Worm (Caenorhabditis elegans) whole organism, L3 larva: Measurements from ENCODE around the gene F54F11.1.
A peak's percentile ranks its signal among the peaks of the same experiment; 100 is the strongest.

Source experiments
- ZK546.5 ChIP-seq: sonication (generic microtip); optimal IDR thresholded peaks from 2 replicates; lab custom pipeline; 2017; ENCODE audit warnings: missing biosample characterization, missing genetic modification characterization
- aly-2 ChIP-seq: fragments of 150-350 bp; optimal IDR thresholded peaks from 2 replicates; lab custom pipeline; 2014; ENCODE audit warnings: missing biosample characterization, missing genetic modification characterization
- ama-1 ChIP-seq: fragments of 150-350 bp; optimal IDR thresholded peaks from 2 replicates; lab custom pipeline; 2018
- ceh-9 ChIP-seq: sonication (generic microtip); optimal IDR thresholded peaks from 2 replicates; lab custom pipeline; 2018; ENCODE audit warnings: missing biosample characterization, missing genetic modification characterization
- daf-12 ChIP-seq: fragments of 150-350 bp; optimal IDR thresholded peaks from 2 replicates; lab custom pipeline; 2014; ENCODE audit warnings: missing biosample characterization, missing genetic modification reagents, missing genetic modification characterization
- egl-5 ChIP-seq: fragments of 150-350 bp; optimal IDR thresholded peaks from 2 replicates; lab custom pipeline; 2017; ENCODE audit warnings: missing biosample characterization, missing genetic modification reagents, missing genetic modification characterization, inconsistent platforms
- elt-1 ChIP-seq: fragments of 150-350 bp; optimal IDR thresholded peaks from 2 replicates; lab custom pipeline; 2014; ENCODE audit warnings: missing biosample characterization, missing genetic modification characterization
- elt-2 ChIP-seq: sonication (generic microtip); optimal IDR thresholded peaks from 2 replicates; lab custom pipeline; 2016; ENCODE audit warnings: missing genetic modification reagents, mild to moderate bottlenecking, missing genetic modification characterization, missing compliant biosample characterization
- elt-3 ChIP-seq, 3 experiments: fragments of 150-350 bp in 1 of 3; sonication (generic microtip) in 2 of 3; optimal IDR thresholded peaks; 2 replicates in 2 of 3; 4 replicates in 1 of 3; lab custom pipeline; 2014 to 2017; ENCODE audit warnings: missing biosample characterization in 3 of 3, missing genetic modification characterization in 3 of 3
- fkh-2 ChIP-seq: fragments of 150-350 bp; optimal IDR thresholded peaks from 2 replicates; lab custom pipeline; 2014; ENCODE audit warnings: missing biosample characterization, missing genetic modification reagents, missing genetic modification characterization
- fos-1 ChIP-seq: fragments of 150-350 bp; optimal IDR thresholded peaks from 2 replicates; lab custom pipeline; 2014; ENCODE audit warnings: missing biosample characterization, missing genetic modification characterization
- hmg-11 ChIP-seq: sonication (generic microtip); optimal IDR thresholded peaks from 2 replicates; lab custom pipeline; 2016; ENCODE audit warnings: missing genetic modification characterization, missing compliant biosample characterization
- jun-1 ChIP-seq: fragments of 150-350 bp; optimal IDR thresholded peaks from 2 replicates; lab custom pipeline; 2014; ENCODE audit warnings: missing biosample characterization, missing genetic modification reagents, missing genetic modification characterization
- lin-15B ChIP-seq: fragments of 150-350 bp; optimal IDR thresholded peaks from 2 replicates; lab custom pipeline; 2014; ENCODE audit warnings: missing biosample characterization, missing genetic modification characterization
- lin-39 ChIP-seq: fragments of 150-350 bp; optimal IDR thresholded peaks from 2 replicates; lab custom pipeline; 2018; ENCODE audit warnings: missing biosample characterization, missing genetic modification reagents, missing genetic modification characterization
- lsy-12 ChIP-seq: sonication (generic microtip); optimal IDR thresholded peaks from 2 replicates; lab custom pipeline; 2016; ENCODE audit warnings: mild to moderate bottlenecking, missing genetic modification characterization, missing compliant biosample characterization
- mdl-1 ChIP-seq: fragments of 150-350 bp; optimal IDR thresholded peaks from 2 replicates; lab custom pipeline; 2014; ENCODE audit warnings: missing biosample characterization, missing genetic modification characterization
- mml-1 ChIP-seq: fragments of 150-350 bp; sonication (generic microtip); optimal IDR thresholded peaks from 3 replicates; lab custom pipeline; 2014; ENCODE audit warnings: missing biosample characterization, missing genetic modification characterization
- nfya-1 ChIP-seq: sonication (generic microtip); optimal IDR thresholded peaks from 2 replicates; lab custom pipeline; 2017; ENCODE audit warnings: missing genetic modification characterization, mild to moderate bottlenecking, missing compliant biosample characterization, antibody characterized with exemption, moderate library complexity; ENCODE audit not compliant: insufficient read depth
- nhr-12 ChIP-seq: fragments of 150-350 bp; optimal IDR thresholded peaks from 2 replicates; lab custom pipeline; 2014; ENCODE audit warnings: missing biosample characterization, missing genetic modification characterization
- nhr-23 ChIP-seq: fragments of 150-350 bp; optimal IDR thresholded peaks from 2 replicates; lab custom pipeline; 2014; ENCODE audit warnings: missing biosample characterization, missing genetic modification reagents, missing genetic modification characterization
- nhr-237 ChIP-seq: fragments of 150-350 bp; optimal IDR thresholded peaks from 2 replicates; lab custom pipeline; 2014; ENCODE audit warnings: missing biosample characterization, missing genetic modification characterization
- nhr-67 ChIP-seq: fragments of 150-350 bp; optimal IDR thresholded peaks from 2 replicates; lab custom pipeline; 2014; ENCODE audit warnings: missing biosample characterization, missing genetic modification characterization
- nhr-76 ChIP-seq: fragments of 150-350 bp; sonication (generic microtip); optimal IDR thresholded peaks from 5 replicates; lab custom pipeline; 2014; ENCODE audit warnings: missing biosample characterization, missing genetic modification characterization
- nhr-77 ChIP-seq: fragments of 150-350 bp; optimal IDR thresholded peaks from 2 replicates; lab custom pipeline; 2014; ENCODE audit warnings: missing biosample characterization, missing genetic modification characterization
- pha-4 ChIP-seq: fragments of 150-350 bp; optimal IDR thresholded peaks from 2 replicates; lab custom pipeline; 2014; ENCODE audit warnings: missing biosample characterization, missing genetic modification reagents, missing genetic modification characterization
- pqm-1 ChIP-seq: fragments of 150-350 bp; optimal IDR thresholded peaks from 2 replicates; lab custom pipeline; 2017; ENCODE audit warnings: missing biosample characterization, missing genetic modification characterization, inconsistent platforms
- sea-2 ChIP-seq: fragments of 150-350 bp; sonication (generic microtip); optimal IDR thresholded peaks from 4 replicates; lab custom pipeline; 2014; ENCODE audit warnings: missing biosample characterization, missing genetic modification reagents, missing genetic modification characterization
- skn-1 ChIP-seq: fragments of 150-350 bp; optimal IDR thresholded peaks from 2 replicates; lab custom pipeline; 2014; ENCODE audit warnings: missing biosample characterization, missing genetic modification characterization
- snpc-4 ChIP-seq: fragments of 150-350 bp; optimal IDR thresholded peaks from 2 replicates; lab custom pipeline; 2014; ENCODE audit warnings: missing biosample characterization, missing genetic modification characterization
- tbx-2 ChIP-seq: sonication (generic microtip); optimal IDR thresholded peaks from 2 replicates; lab custom pipeline; 2016; ENCODE audit warnings: mild to moderate bottlenecking, missing genetic modification characterization, missing compliant biosample characterization

Gene F54F11.1

DNA sequence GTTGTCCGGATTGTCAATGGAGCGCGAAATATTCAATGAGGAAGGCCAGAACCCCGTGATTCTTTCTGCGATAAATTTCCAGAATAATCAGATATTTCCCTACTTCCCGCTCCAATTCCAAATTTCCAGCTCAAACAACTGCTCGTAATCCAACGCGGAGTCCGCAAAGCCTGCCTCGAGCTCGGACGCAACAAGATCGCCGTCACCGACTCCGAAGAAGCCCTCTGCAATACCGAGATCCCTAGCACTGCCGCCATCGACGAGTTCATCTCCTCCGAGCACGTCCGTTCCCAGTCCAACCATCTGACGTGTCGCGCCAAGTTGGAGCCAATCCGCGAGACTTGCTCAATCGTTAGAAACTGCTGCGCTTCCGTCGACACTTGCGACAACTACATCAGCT, 18.6 kb upstream of the F54F11.1 start:
- no peak for TF ChIP-seq daf-12 (tag; lab: Kevin White, UChicago)
- no peak for TF ChIP-seq fkh-2
- TF ChIP-seq, all 47 proteins: peak for 0

- TF ChIP-seq nhr-12 (tag; lab: Kevin White, UChicago) (no peak), mml-1 (tag; lab: Kevin White, UChicago) (no peak), ama-1 (lab: Kevin White, UChicago) (no peak), sea-2 (GFP tag; lab: Kevin White, UChicago) (no peak), fos-1 (no peak), elt-3 (tag; optimal IDR thresholded peaks at IDR 0.05; lab: Kevin White, UChicago) (no peak)
These were observed 16.2 kb upstream of the F54F11.1 start for ce11 chrII:13487563-13487962.

- TF ChIP-seq aly-2 (tag; lab: Kevin White, UChicago) = no peak
- TF ChIP-seq ZK546.5 (tag; lab: Kevin White, UChicago) = no peak
- no peak for TF ChIP-seq fos-1
- TF ChIP-seq nhr-23 (tag; lab: Kevin White, UChicago) = no peak
- TF ChIP-seq elt-1 (tag; lab: Kevin White, UChicago) = no peak
- TF ChIP-seq nhr-76 (tag; lab: Kevin White, UChicago) = no peak
These were observed 13.9 kb upstream of the F54F11.1 start for ce11 chrII:13489896-13490295.

ce11 chrII:13491254-13491889, 12.4 kb upstream of the F54F11.1 start, which contains the start of gene alh-7:
alh-7 (minus strand) TSS chrII:13491786.
- no peak for TF ChIP-seq fos-1
- TF ChIP-seq ama-1 (lab: Kevin White, UChicago) = peak; percentile 22
- TF ChIP-seq, all 47 proteins: peak for 1

DNA sequence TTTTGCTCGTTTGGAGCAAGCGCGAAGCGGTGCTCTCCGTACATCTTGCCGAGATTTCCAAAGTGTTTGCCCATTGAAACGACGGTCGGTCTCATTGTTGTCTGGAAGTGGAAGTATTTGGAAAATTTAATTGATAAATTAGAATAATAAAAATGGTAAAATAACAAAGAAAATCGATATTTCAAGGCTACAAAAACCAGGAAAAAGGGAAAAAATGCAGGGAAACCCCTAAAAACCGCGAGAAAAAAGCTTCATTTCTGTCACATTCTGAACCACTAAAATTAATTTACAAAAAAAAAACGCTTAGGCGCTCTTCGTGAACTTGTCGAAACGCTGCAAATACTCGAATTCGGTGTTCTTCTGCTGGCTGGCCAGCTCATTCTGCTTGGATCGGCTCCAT, 10.8 kb upstream of the F54F11.1 start, which contains the start of gene F45H10.2:
TSS of gene F45H10.2 (minus strand) at position 101 of the 400 bp plus-strand sequence.
- no peak for TF ChIP-seq nhr-237 (tag; lab: Kevin White, UChicago)
- no peak for TF ChIP-seq ZK546.5 (tag; lab: Kevin White, UChicago)
- no peak for TF ChIP-seq egl-5
- TF ChIP-seq nhr-23 (tag; lab: Kevin White, UChicago) = no peak
- TF ChIP-seq lsy-12 (tag; lab: Kevin White, UChicago) = no peak
- no peak for TF ChIP-seq lin-15B
- TF ChIP-seq daf-12 (tag; lab: Kevin White, UChicago) = no peak
- no peak for TF ChIP-seq tbx-2 (tag; lab: Kevin White, UChicago)
- no peak for TF ChIP-seq skn-1 (tag; lab: Kevin White, UChicago)
- no peak for TF ChIP-seq ama-1 (lab: Kevin White, UChicago)
- TF ChIP-seq hmg-11 (tag; lab: Kevin White, UChicago) = no peak
- TF ChIP-seq fkh-2 = no peak
- no peak for TF ChIP-seq elt-3 (tag; optimal IDR thresholded peaks at IDR 0.05; lab: Kevin White, UChicago)

ce11 chrII:13494175-13494650, 9.5 kb upstream of the F54F11.1 start, which contains the start of gene ndua-7:
ndua-7 (minus strand) TSS chrII:13494600.
- no peak for TF ChIP-seq fkh-2
- no peak for TF ChIP-seq ceh-9
- TF ChIP-seq jun-1 (tag; lab: Kevin White, UChicago) = no peak
- no peak for TF ChIP-seq nhr-67 (tag; lab: Kevin White, UChicago)

DNA sequence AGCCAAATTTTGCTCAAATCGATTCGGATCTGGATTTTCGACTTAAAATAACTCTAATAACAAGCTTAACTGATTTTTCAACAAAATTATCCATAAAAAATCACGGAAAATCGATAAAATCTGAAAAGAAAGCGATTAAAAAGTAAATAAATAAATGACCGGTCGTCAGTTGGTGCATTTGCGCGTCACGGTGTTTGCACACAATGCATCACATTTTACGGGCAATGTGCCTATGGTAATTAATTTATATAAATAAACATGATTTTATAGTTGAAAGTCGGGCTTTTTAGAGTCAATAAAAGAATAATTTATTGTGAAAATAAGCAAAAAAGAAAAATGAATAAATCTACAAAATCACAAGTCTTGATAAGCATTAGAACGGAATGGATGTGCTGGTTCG, 9.0 kb upstream of the F54F11.1 start:
- TF ChIP-seq pqm-1 = peak; percentile 8
- TF ChIP-seq ama-1 (lab: Kevin White, UChicago) = peak; percentile 24
- no peak for TF ChIP-seq nhr-77 (tag; lab: Kevin White, UChicago)
- peak; percentile 12 for TF ChIP-seq nfya-1 (tag; lab: Kevin White, UChicago)
- peak; percentile 31 for TF ChIP-seq elt-2
- peak; percentile 89 for TF ChIP-seq pha-4
- peak; percentile 54 for TF ChIP-seq hmg-11 (tag; lab: Kevin White, UChicago)
- TF ChIP-seq nhr-67 (tag; lab: Kevin White, UChicago) = no peak
- no peak for TF ChIP-seq aly-2 (tag; lab: Kevin White, UChicago)
- TF ChIP-seq lin-15B = peak; percentile 39
- TF ChIP-seq snpc-4 (tag; lab: Kevin White, UChicago) = peak; percentile 42
- no peak for TF ChIP-seq nhr-237 (tag; lab: Kevin White, UChicago)
- TF ChIP-seq mdl-1 = no peak
- TF ChIP-seq lin-39 (tag; lab: Kevin White, UChicago) = no peak
